Fruit fly (Drosophila melanogaster) Kc167 (cell line): ENCODE measurements around the gene CG12398.

Source experiments
- Myc ChIP-seq: fragments of >200 bp; optimal IDR thresholded peaks from 2 replicates; lab custom pipeline; 2017; ENCODE audit warnings: missing external identifiers
- Sin3A ChIP-seq: fragments of >200 bp; optimal IDR thresholded peaks from 2 replicates; lab custom pipeline; 2018; ENCODE audit warnings: missing external identifiers
- h ChIP-seq: fragments of >200 bp; optimal IDR thresholded peaks from 3 replicates; lab custom pipeline; 2018; ENCODE audit warnings: missing external identifiers
- insv ChIP-seq: fragments of >200 bp; optimal IDR thresholded peaks from 3 replicates; lab custom pipeline; 2018; ENCODE audit warnings: missing external identifiers
- psq ChIP-seq: fragments of >200 bp; optimal IDR thresholded peaks from 2 replicates; lab custom pipeline; 2017; ENCODE audit warnings: missing external identifiers
- ttk ChIP-seq: sonication (Bioruptor generic); optimal IDR thresholded peaks from 2 replicates; lab custom pipeline; 2017; ENCODE audit warnings: missing external identifiers

The CG12398 gene

dm6 chrX:14909051-14909450 is 4.6 kb downstream of the CG12398 start:
- TF ChIP-seq ttk (lab: Kevin White, UChicago) (no peak), insv (no peak), Sin3A (lab: Kevin White, UChicago) (no peak), psq (lab: Kevin White, UChicago) (no peak), h (lab: Kevin White, UChicago) (no peak), Myc (lab: Kevin White, UChicago) (no peak)

- TF ChIP-seq ttk (lab: Kevin White, UChicago) (no peak), psq (lab: Kevin White, UChicago) (no peak), Myc (lab: Kevin White, UChicago) (no peak), Sin3A (lab: Kevin White, UChicago) (no peak), h (lab: Kevin White, UChicago) (no peak), insv (no peak)
Observed at dm6 chrX:14905499-14906044, 8.0 kb downstream of the CG12398 start, which contains the start of gene CG9512. Gene CG9512, minus strand, starts transcription at chrX:14905549.

- no peak for TF ChIP-seq Myc (lab: Kevin White, UChicago)
- TF ChIP-seq h (lab: Kevin White, UChicago), result no peak
- TF ChIP-seq insv, result no peak
- no peak for TF ChIP-seq ttk (lab: Kevin White, UChicago)
- no peak for TF ChIP-seq psq (lab: Kevin White, UChicago)
- TF ChIP-seq Sin3A (lab: Kevin White, UChicago), result no peak
Observed at dm6 chrX:14897592-14897991, 16.0 kb downstream of the CG12398 start.

DNA sequence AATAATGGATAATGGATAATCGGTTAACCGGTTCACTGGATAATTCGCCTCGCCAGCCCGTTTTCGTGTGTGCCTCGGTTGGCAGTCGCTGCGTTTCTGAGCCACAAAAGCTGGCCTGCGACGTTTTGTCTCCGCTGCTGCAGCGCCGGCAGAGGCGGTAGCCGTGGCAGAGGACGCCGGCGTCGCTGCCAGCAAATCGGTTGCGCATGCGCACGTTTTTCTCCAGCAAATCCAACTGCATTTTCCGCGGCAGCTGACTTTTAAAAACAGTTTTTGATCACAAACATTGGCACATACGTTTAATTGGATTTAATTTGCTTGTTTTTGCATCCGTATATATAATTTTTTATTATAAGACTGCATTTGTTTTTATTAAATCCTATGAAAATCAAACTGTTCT is 16.8 kb downstream of the CG12398 start, which contains the start of gene CG9514:
TSS of gene CG9514 (minus strand) at position 101 of the 400 bp plus-strand sequence.
- no peak for TF ChIP-seq psq (lab: Kevin White, UChicago)
- TF ChIP-seq ttk (lab: Kevin White, UChicago), result no peak
- TF ChIP-seq h (lab: Kevin White, UChicago), result no peak
- no peak for TF ChIP-seq Sin3A (lab: Kevin White, UChicago)
- TF ChIP-seq Myc (lab: Kevin White, UChicago), result no peak
- TF ChIP-seq insv, result no peak

- TF ChIP-seq Myc (lab: Kevin White, UChicago), result no peak
- TF ChIP-seq h (lab: Kevin White, UChicago), result no peak
- TF ChIP-seq insv, result no peak
- TF ChIP-seq Sin3A (lab: Kevin White, UChicago), result no peak
- TF ChIP-seq psq (lab: Kevin White, UChicago), result no peak
- TF ChIP-seq ttk (lab: Kevin White, UChicago), result no peak
Observed at dm6 chrX:14896310-14896709, 17.3 kb downstream of the CG12398 start.

dm6 chrX:14893872-14894271 is 19.7 kb downstream of the CG12398 start:
- TF ChIP-seq ttk (lab: Kevin White, UChicago) (no peak), psq (lab: Kevin White, UChicago) (no peak), insv (no peak), Sin3A (lab: Kevin White, UChicago) (no peak), Myc (lab: Kevin White, UChicago) (no peak), h (lab: Kevin White, UChicago) (no peak)

DNA sequence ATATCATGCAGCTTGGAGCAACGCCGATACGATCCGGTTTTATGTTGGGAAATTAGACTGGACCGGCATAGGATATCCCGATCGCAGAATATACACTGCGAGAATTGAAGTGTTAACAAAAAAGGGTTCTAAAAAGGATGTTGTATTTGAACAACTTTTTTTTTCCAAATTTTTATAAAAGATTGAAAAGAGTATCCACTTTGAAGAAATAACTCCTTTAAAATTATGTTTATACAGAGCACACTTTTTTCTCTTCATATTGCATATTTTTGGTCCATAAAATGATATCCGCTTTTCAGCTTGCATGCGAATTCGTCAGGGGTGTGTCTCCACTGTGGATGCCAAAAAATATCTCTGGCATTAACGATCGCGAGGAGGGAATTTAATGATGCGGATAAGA is 21.3 kb downstream of the CG12398 start:
- no peak for TF ChIP-seq psq (lab: Kevin White, UChicago)
- TF ChIP-seq insv, result no peak
- TF ChIP-seq h (lab: Kevin White, UChicago), result no peak
- no peak for TF ChIP-seq Myc (lab: Kevin White, UChicago)
- TF ChIP-seq ttk (lab: Kevin White, UChicago), result no peak
- TF ChIP-seq Sin3A (lab: Kevin White, UChicago), result no peak

DNA sequence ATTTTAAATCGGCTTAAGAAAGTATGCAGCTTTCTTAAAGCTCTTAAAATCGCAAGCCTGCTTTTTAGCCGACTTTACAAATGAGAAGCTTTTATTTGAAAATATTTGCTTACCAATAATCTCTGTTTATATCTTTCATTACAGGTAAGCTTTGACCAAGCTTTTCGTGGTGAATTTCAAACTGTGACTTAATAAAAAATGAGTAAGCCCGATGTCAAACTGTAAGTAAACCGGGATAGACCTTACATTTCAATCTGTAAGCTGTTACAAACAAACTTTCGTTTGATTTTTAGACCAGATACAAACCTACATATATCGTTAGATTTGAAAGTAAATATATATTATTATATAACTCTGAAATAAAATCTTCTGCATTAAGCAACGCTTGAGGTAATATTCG is 28.1 kb downstream of the CG12398 start:
- TF ChIP-seq psq (lab: Kevin White, UChicago), result no peak
- no peak for TF ChIP-seq insv

DNA sequence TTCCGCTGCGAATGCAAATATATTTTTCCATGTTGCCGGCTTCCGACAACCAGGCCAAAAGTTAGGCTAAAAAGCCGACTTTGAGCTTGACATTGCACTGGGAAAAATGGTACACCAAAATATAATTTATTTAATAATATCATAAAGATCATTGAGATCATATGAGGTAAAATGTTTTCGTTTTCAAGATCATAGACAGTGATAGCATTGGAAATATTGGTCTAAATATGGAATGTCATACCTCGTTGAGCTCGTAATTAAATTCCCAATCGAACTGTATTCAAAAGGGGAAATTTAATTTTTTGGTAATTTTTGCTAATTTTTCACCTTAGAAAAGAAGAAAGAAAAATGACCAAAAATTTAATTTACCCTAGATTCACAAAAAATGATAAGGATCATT is 29.6 kb downstream of the CG12398 start:
- TF ChIP-seq Sin3A (lab: Kevin White, UChicago), result no peak
- no peak for TF ChIP-seq insv
- no peak for TF ChIP-seq Myc (lab: Kevin White, UChicago)
- TF ChIP-seq ttk (lab: Kevin White, UChicago), result no peak
- no peak for TF ChIP-seq h (lab: Kevin White, UChicago)
- no peak for TF ChIP-seq psq (lab: Kevin White, UChicago)

DNA sequence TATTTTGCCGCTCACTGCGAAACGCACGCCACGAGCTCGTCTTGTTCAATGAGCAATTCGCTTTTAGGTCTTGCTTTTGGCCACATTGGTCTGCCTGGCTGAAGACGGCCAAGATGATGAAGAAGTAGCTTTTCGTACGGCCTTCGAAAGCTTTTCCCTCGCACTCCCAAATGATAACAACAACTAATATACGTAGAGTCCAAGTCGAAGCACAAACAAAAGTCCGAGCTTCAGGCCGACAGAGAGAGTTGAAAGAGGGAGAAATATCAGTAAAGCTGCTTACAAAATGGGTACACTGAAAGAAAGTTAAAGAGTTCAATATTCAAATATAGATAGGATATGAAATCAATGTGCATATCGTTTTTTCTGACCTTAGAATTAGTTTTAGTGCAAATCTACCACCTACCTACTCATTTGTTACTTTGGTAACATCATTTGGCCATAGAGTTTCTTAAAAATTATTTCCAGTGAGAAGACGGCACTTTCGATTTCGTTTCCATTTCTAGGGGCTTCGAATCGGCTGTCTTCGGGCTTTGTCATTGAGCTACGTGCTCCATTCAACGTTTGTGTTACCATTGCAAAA is 31.0 kb downstream of the CG12398 start, which contains the start of the genes CG45064 and CG45065:
TSS of gene CG45064 (minus strand) at position 51 of the 583 bp plus-strand sequence.
TSS of gene CG45065 (minus strand) at position 51 of the 583 bp plus-strand sequence.
- TF ChIP-seq insv (no peak), psq (lab: Kevin White, UChicago) (no peak), Myc (lab: Kevin White, UChicago) (no peak), Sin3A (lab: Kevin White, UChicago) (no peak), h (lab: Kevin White, UChicago) (no peak), ttk (lab: Kevin White, UChicago) (no peak)

dm6 chrX:14878917-14879316 is 34.7 kb downstream of the CG12398 start:
- TF ChIP-seq h (lab: Kevin White, UChicago) (no peak), Myc (lab: Kevin White, UChicago) (no peak), insv (no peak), Sin3A (lab: Kevin White, UChicago) (no peak), ttk (lab: Kevin White, UChicago) (no peak), psq (lab: Kevin White, UChicago) (no peak)

DNA sequence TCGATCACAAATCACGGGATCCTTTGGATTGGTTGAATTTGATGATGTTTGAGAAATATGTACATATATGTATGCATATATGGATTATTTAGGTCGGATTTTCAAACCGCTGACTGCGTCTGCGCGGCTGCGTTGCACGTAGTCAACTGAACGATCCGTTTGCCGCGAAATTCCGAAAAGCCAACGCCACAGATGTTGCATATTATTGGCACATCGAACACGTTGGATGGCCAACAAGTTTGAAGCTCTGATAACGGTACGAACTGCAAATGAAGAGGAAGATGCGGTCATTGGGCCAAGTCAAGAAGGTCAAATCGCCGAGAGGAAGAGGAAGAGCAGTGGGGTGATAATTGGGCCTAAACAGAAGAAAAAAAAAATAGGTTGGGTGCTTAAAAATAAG is 42.6 kb downstream of the CG12398 start, which contains the start of gene CG9518:
TSS of gene CG9518 (minus strand) at position 154 of the 400 bp plus-strand sequence.
- TF ChIP-seq insv (no peak), Sin3A (lab: Kevin White, UChicago) (no peak), ttk (lab: Kevin White, UChicago) (no peak), h (lab: Kevin White, UChicago) (no peak), Myc (lab: Kevin White, UChicago) (no peak), psq (lab: Kevin White, UChicago) (no peak)
